Worm (Caenorhabditis elegans) whole organism, L3 larva: ENCODE results near the gene emb-9.

Experiments used
- R02D3.7 ChIP-seq: fragments of 150-350 bp; optimal IDR thresholded peaks from 2 replicates; lab custom pipeline; 2014; ENCODE audit warnings: missing biosample characterization, missing genetic modification characterization
- aly-2 ChIP-seq: fragments of 150-350 bp; optimal IDR thresholded peaks from 2 replicates; lab custom pipeline; 2014; ENCODE audit warnings: missing biosample characterization, missing genetic modification characterization
- ceh-16 ChIP-seq: sonication (generic microtip); optimal IDR thresholded peaks from 2 replicates; lab custom pipeline; 2017; ENCODE audit warnings: missing biosample characterization, missing genetic modification characterization
- ceh-28 ChIP-seq: fragments of 150-350 bp; optimal IDR thresholded peaks from 2 replicates; lab custom pipeline; 2014; ENCODE audit warnings: missing biosample characterization, missing genetic modification reagents, missing genetic modification characterization
- ceh-9 ChIP-seq: sonication (generic microtip); optimal IDR thresholded peaks from 2 replicates; lab custom pipeline; 2018; ENCODE audit warnings: missing biosample characterization, missing genetic modification characterization
- daf-12 ChIP-seq: fragments of 150-350 bp; optimal IDR thresholded peaks from 2 replicates; lab custom pipeline; 2014; ENCODE audit warnings: missing biosample characterization, missing genetic modification reagents, missing genetic modification characterization
- egl-27 ChIP-seq: sonication (generic microtip); optimal IDR thresholded peaks from 4 replicates; lab custom pipeline; 2017; ENCODE audit warnings: missing biosample characterization, missing genetic modification reagents, missing genetic modification characterization
- elt-1 ChIP-seq: fragments of 150-350 bp; optimal IDR thresholded peaks from 2 replicates; lab custom pipeline; 2014; ENCODE audit warnings: missing biosample characterization, missing genetic modification characterization
- elt-2 ChIP-seq: sonication (generic microtip); optimal IDR thresholded peaks from 2 replicates; lab custom pipeline; 2016; ENCODE audit warnings: missing genetic modification reagents, mild to moderate bottlenecking, missing genetic modification characterization, missing compliant biosample characterization
- elt-3 ChIP-seq, 3 experiments: fragments of 150-350 bp in 1 of 3; sonication (generic microtip) in 2 of 3; optimal IDR thresholded peaks; 2 replicates in 2 of 3; 4 replicates in 1 of 3; lab custom pipeline; 2014 to 2017; ENCODE audit warnings: missing biosample characterization in 3 of 3, missing genetic modification characterization in 3 of 3
- eor-1 ChIP-seq, 2 experiments: fragments of 150-350 bp; optimal IDR thresholded peaks; 2 replicates each; lab custom pipeline; 2014 to 2018; ENCODE audit warnings: missing biosample characterization in 2 of 2, missing genetic modification characterization in 2 of 2
- fkh-10 ChIP-seq: sonication (generic microtip); optimal IDR thresholded peaks from 2 replicates; lab custom pipeline; 2017; ENCODE audit warnings: missing biosample characterization, missing genetic modification reagents, missing genetic modification characterization
- fkh-2 ChIP-seq: fragments of 150-350 bp; optimal IDR thresholded peaks from 2 replicates; lab custom pipeline; 2014; ENCODE audit warnings: missing biosample characterization, missing genetic modification reagents, missing genetic modification characterization
- fos-1 ChIP-seq: fragments of 150-350 bp; optimal IDR thresholded peaks from 2 replicates; lab custom pipeline; 2014; ENCODE audit warnings: missing biosample characterization, missing genetic modification characterization
- hmg-11 ChIP-seq: sonication (generic microtip); optimal IDR thresholded peaks from 2 replicates; lab custom pipeline; 2016; ENCODE audit warnings: missing genetic modification characterization, missing compliant biosample characterization
- lin-39 ChIP-seq: fragments of 150-350 bp; optimal IDR thresholded peaks from 2 replicates; lab custom pipeline; 2018; ENCODE audit warnings: missing biosample characterization, missing genetic modification reagents, missing genetic modification characterization
- lsy-12 ChIP-seq: sonication (generic microtip); optimal IDR thresholded peaks from 2 replicates; lab custom pipeline; 2016; ENCODE audit warnings: mild to moderate bottlenecking, missing genetic modification characterization, missing compliant biosample characterization
- mdl-1 ChIP-seq: fragments of 150-350 bp; optimal IDR thresholded peaks from 2 replicates; lab custom pipeline; 2014; ENCODE audit warnings: missing biosample characterization, missing genetic modification characterization
- mml-1 ChIP-seq: fragments of 150-350 bp; sonication (generic microtip); optimal IDR thresholded peaks from 3 replicates; lab custom pipeline; 2014; ENCODE audit warnings: missing biosample characterization, missing genetic modification characterization
- nfya-1 ChIP-seq: sonication (generic microtip); optimal IDR thresholded peaks from 2 replicates; lab custom pipeline; 2017; ENCODE audit warnings: missing genetic modification characterization, mild to moderate bottlenecking, missing compliant biosample characterization, antibody characterized with exemption, moderate library complexity; ENCODE audit not compliant: insufficient read depth
- nhr-11 ChIP-seq: fragments of 150-350 bp; optimal IDR thresholded peaks from 2 replicates; lab custom pipeline; 2014; ENCODE audit warnings: missing biosample characterization, missing genetic modification characterization
- nhr-23 ChIP-seq: fragments of 150-350 bp; optimal IDR thresholded peaks from 2 replicates; lab custom pipeline; 2014; ENCODE audit warnings: missing biosample characterization, missing genetic modification reagents, missing genetic modification characterization
- nhr-237 ChIP-seq: fragments of 150-350 bp; optimal IDR thresholded peaks from 2 replicates; lab custom pipeline; 2014; ENCODE audit warnings: missing biosample characterization, missing genetic modification characterization
- nhr-25 ChIP-seq: sonication (generic microtip); optimal IDR thresholded peaks from 2 replicates; lab custom pipeline; 2017; ENCODE audit warnings: missing biosample characterization, missing genetic modification characterization
- nhr-28 ChIP-seq: fragments of 150-350 bp; optimal IDR thresholded peaks from 2 replicates; lab custom pipeline; 2014; ENCODE audit warnings: missing biosample characterization, missing genetic modification characterization
- nhr-43 ChIP-seq: sonication (generic microtip); optimal IDR thresholded peaks from 2 replicates; lab custom pipeline; 2016; ENCODE audit warnings: mild to moderate bottlenecking, missing genetic modification characterization, missing compliant biosample characterization; ENCODE audit not compliant: poor library complexity, severe bottlenecking
- nhr-67 ChIP-seq: fragments of 150-350 bp; optimal IDR thresholded peaks from 2 replicates; lab custom pipeline; 2014; ENCODE audit warnings: missing biosample characterization, missing genetic modification characterization
- nhr-76 ChIP-seq: fragments of 150-350 bp; sonication (generic microtip); optimal IDR thresholded peaks from 5 replicates; lab custom pipeline; 2014; ENCODE audit warnings: missing biosample characterization, missing genetic modification characterization
- pha-4 ChIP-seq: fragments of 150-350 bp; optimal IDR thresholded peaks from 2 replicates; lab custom pipeline; 2014; ENCODE audit warnings: missing biosample characterization, missing genetic modification reagents, missing genetic modification characterization
- sea-2 ChIP-seq: fragments of 150-350 bp; sonication (generic microtip); optimal IDR thresholded peaks from 4 replicates; lab custom pipeline; 2014; ENCODE audit warnings: missing biosample characterization, missing genetic modification reagents, missing genetic modification characterization
- skn-1 ChIP-seq: fragments of 150-350 bp; optimal IDR thresholded peaks from 2 replicates; lab custom pipeline; 2014; ENCODE audit warnings: missing biosample characterization, missing genetic modification characterization
- snpc-4 ChIP-seq: fragments of 150-350 bp; optimal IDR thresholded peaks from 2 replicates; lab custom pipeline; 2014; ENCODE audit warnings: missing biosample characterization, missing genetic modification characterization
- tbx-2 ChIP-seq: sonication (generic microtip); optimal IDR thresholded peaks from 2 replicates; lab custom pipeline; 2016; ENCODE audit warnings: mild to moderate bottlenecking, missing genetic modification characterization, missing compliant biosample characterization
- unc-62 ChIP-seq: fragments of 150-350 bp; sonication (generic microtip); optimal IDR thresholded peaks from 4 replicates; lab custom pipeline; 2014; ENCODE audit warnings: missing biosample characterization, missing genetic modification reagents, missing genetic modification characterization
- ztf-11 ChIP-seq: fragments of 150-350 bp; optimal IDR thresholded peaks from 2 replicates; lab custom pipeline; 2014; ENCODE audit warnings: missing biosample characterization, missing genetic modification characterization
- ztf-4 ChIP-seq: fragments of 150-350 bp; optimal IDR thresholded peaks from 2 replicates; lab custom pipeline; 2014; ENCODE audit warnings: missing biosample characterization, missing genetic modification characterization

emb-9 gene

DNA sequence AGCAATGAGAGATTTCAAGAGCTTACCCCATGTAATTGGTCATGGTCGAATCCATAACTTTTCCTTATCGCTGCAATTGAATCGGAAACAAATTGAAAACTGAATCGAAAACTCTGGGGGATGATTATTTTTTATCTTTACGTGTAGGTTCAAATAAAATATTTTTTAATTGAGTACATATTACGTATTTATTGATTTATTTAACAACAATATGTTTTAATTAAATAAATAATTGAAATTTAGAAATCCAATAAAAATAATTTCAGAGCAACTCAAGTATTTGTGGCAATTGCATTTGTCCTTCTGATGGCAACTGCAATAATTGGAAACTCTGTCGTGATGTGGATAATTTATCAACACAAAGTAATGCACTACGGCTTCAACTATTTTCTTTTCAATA lies 41.3 kb upstream of the emb-9 start, which contains the start of gene C38C10.3:
Gene C38C10.3 (minus strand): TSS at position 101 of the 400 bp plus-strand sequence.
- TF ChIP-seq unc-62 (GFP tag; lab: Kevin White, UChicago): no peak
- TF ChIP-seq nhr-23: no peak
- TF ChIP-seq ceh-28: no peak
- no peak for TF ChIP-seq aly-2 (tag; lab: Kevin White, UChicago)
- no peak for TF ChIP-seq hmg-11
- TF ChIP-seq elt-1: no peak
- TF ChIP-seq nhr-11 (tag; lab: Kevin White, UChicago): no peak
- no peak for TF ChIP-seq lin-39 (tag; lab: Kevin White, UChicago)
- TF ChIP-seq eor-1 (tag; optimal IDR thresholded peaks at IDR 0.05; lab: Kevin White, UChicago): no peak
- TF ChIP-seq mml-1: no peak
- TF ChIP-seq elt-2 (tag; lab: Kevin White, UChicago): no peak
- TF ChIP-seq mdl-1 (tag; lab: Kevin White, UChicago): no peak
- TF ChIP-seq nhr-28 (tag; lab: Kevin White, UChicago): no peak
- no peak for TF ChIP-seq fkh-2 (tag; lab: Kevin White, UChicago)
- TF ChIP-seq ceh-9: no peak
- no peak for TF ChIP-seq nhr-43 (tag; lab: Kevin White, UChicago)
- TF ChIP-seq fos-1: no peak
- no peak for TF ChIP-seq nhr-237 (tag; lab: Kevin White, UChicago)

- TF ChIP-seq nhr-11 (tag; lab: Kevin White, UChicago) (no peak), ztf-4 (no peak), mml-1 (no peak), nhr-25 (tag; lab: Kevin White, UChicago) (no peak), egl-27 (tag; lab: Kevin White, UChicago) (no peak), nhr-23 (no peak), sea-2 (GFP tag; lab: Kevin White, UChicago) (no peak), elt-1 (no peak), nhr-67 (tag; lab: Kevin White, UChicago) (no peak), ceh-9 (no peak), snpc-4 (tag; lab: Kevin White, UChicago) (no peak), nhr-28 (tag; lab: Kevin White, UChicago) (no peak), daf-12 (tag; lab: Kevin White, UChicago) (no peak)
Measured at ce11 chrIII:9383496-9383895, 39.2 kb upstream of the emb-9 start, which contains the start of gene tkr-1. Gene tkr-1 (plus strand): TSS chrIII:9383796.

DNA sequence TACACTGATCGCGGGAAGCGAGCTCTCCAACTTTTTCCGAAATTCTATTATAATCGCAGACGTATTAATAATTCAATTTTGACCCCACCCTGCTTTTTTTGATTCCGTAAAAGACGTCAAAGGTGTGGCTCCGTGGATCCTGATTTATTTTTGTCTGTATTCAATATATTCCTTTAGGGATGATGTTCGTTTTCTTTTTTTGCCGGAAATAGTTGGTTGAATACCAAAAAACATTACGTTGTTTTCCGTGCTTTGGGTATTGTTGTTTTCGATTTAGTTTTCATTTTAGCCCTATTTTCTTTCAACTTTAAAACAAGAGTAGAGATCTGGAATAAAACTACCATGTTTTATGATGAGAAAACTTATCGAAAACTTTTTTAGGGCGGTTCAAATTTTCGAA lies 32.5 kb upstream of the emb-9 start:
- TF ChIP-seq nhr-67 (tag; lab: Kevin White, UChicago) (no peak), R02D3.7 (no peak), ceh-16 (tag; lab: Kevin White, UChicago) (no peak), nfya-1 (tag; lab: Kevin White, UChicago) (no peak), tbx-2 (tag; lab: Kevin White, UChicago) (no peak), hmg-11 (no peak), ztf-11 (tag; lab: Kevin White, UChicago) (no peak), egl-27 (tag; lab: Kevin White, UChicago) (no peak), sea-2 (GFP tag; lab: Kevin White, UChicago) (no peak), mdl-1 (tag; lab: Kevin White, UChicago) (no peak), nhr-76 (tag; lab: Kevin White, UChicago) (no peak), fkh-2 (tag; lab: Kevin White, UChicago) (no peak), pha-4 (no peak), ceh-28 (no peak), lsy-12 (tag; lab: Kevin White, UChicago) (no peak), skn-1 (no peak), lin-39 (tag; lab: Kevin White, UChicago) (no peak), nhr-28 (tag; lab: Kevin White, UChicago) (no peak), elt-3 (tag; optimal IDR thresholded peaks at IDR 0.05; lab: Kevin White, UChicago) (no peak)

ce11 chrIII:9373779-9374178 lies 29.5 kb upstream of the emb-9 start:
- TF ChIP-seq fkh-10 (GFP tag; lab: Kevin White, UChicago) (peak; percentile 80), nhr-28 (tag; lab: Kevin White, UChicago) (no peak)
